Worm (Caenorhabditis elegans) whole organism, mixed stage, embryonic: Measurements from ENCODE around the gene cal-1.

Source experiments
- blmp-1 ChIP-seq: fragments of 150-350 bp; optimal IDR thresholded peaks from 2 replicates; lab custom pipeline; 2014; ENCODE audit warnings: missing biosample characterization, missing genetic modification characterization
- elt-3 ChIP-seq: fragments of 150-350 bp; optimal IDR thresholded peaks from 2 replicates; lab custom pipeline; 2014; ENCODE audit warnings: missing biosample characterization, missing genetic modification characterization
- lin-13 ChIP-seq: fragments of 150-350 bp; optimal IDR thresholded peaks from 2 replicates; lab custom pipeline; 2014; ENCODE audit warnings: missing biosample characterization, missing genetic modification characterization
- lsy-2 ChIP-seq: fragments of 150-350 bp; optimal IDR thresholded peaks from 2 replicates; lab custom pipeline; 2014; ENCODE audit warnings: missing biosample characterization, missing genetic modification characterization
- mab-5 ChIP-seq: fragments of 150-350 bp; optimal IDR thresholded peaks from 2 replicates; lab custom pipeline; 2014; ENCODE audit warnings: missing biosample characterization, missing genetic modification characterization
- nhr-237 ChIP-seq: fragments of 150-350 bp; optimal IDR thresholded peaks from 2 replicates; lab custom pipeline; 2014; ENCODE audit warnings: missing biosample characterization, missing genetic modification characterization
- nhr-28 ChIP-seq: fragments of 150-350 bp; optimal IDR thresholded peaks from 2 replicates; lab custom pipeline; 2014; ENCODE audit warnings: missing biosample characterization, missing genetic modification characterization
- pha-4 ChIP-seq: fragments of 150-350 bp; optimal IDR thresholded peaks from 2 replicates; lab custom pipeline; 2018; ENCODE audit warnings: missing biosample characterization, missing genetic modification reagents, missing genetic modification characterization
- ztf-11 ChIP-seq: fragments of 150-350 bp; optimal IDR thresholded peaks from 2 replicates; lab custom pipeline; 2014; ENCODE audit warnings: missing biosample characterization, missing genetic modification characterization

DNA sequence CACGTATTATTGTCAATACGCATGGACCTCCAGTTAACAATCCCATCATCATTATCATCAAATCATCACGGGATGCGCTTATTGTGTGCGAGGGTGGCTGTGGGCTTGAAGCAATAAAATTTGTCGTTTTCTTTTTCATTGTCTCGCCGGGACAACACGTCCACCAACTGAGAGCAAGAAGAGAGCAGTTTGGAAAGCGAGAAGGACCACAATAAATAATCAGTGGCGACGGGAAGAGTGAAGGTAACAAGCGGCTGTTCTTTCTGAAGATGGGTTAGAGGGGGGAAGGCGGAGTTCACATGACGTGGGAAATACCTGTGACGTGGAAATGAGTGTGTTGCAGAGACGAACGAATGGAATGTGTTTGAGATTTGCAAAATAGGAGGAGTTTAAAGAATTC lies 1.7 kb upstream of the cal-1 start:
- TF ChIP-seq lsy-2 (tag; lab: Kevin White, UChicago) (no peak), blmp-1 (tag; lab: Kevin White, UChicago) (no peak), nhr-28 (no peak), lin-13 (tag; lab: Kevin White, UChicago) (no peak), ztf-11 (tag; lab: Kevin White, UChicago) (no peak), elt-3 (no peak), pha-4 (tag; lab: Kevin White, UChicago) (no peak), nhr-237 (no peak), mab-5 (tag; lab: Kevin White, UChicago) (no peak)
